Fruit fly (Drosophila melanogaster): Measurements from ENCODE around the gene PNUTS.

PNUTS gene

dm6 chr2L:837989-838388 is 32.3 kb upstream of the PNUTS start (continued):
- TF ChIP-seq CG15011 (GFP tag; optimal IDR thresholded peaks at IDR 0.05): no peak
- TF ChIP-seq h (optimal IDR thresholded peaks at IDR 0.05): no peak
- TF ChIP-seq pho (GFP tag; optimal IDR thresholded peaks at IDR 0.05): no peak
- TF ChIP-seq Meics (GFP tag; optimal IDR thresholded peaks at IDR 0.05): no peak
- no peak for TF ChIP-seq sim (GFP tag; IDR thresholded peaks at IDR 0.05)
- no peak for TF ChIP-seq CG30431 (GFP tag; optimal IDR thresholded peaks at IDR 0.05)
- TF ChIP-seq Xrp1 (GFP tag; IDR thresholded peaks at IDR 0.05): no peak
- TF ChIP-seq Ets97D (GFP tag; optimal IDR thresholded peaks at IDR 0.05): no peak
- TF ChIP-seq CTCF (GFP tag; optimal IDR thresholded peaks at IDR 0.05): no peak
- TF ChIP-seq otp (GFP tag; IDR thresholded peaks at IDR 0.05): peak; percentile 58; the same call in 1 of the 3 replicates
- no peak for TF ChIP-seq NC2α (GFP tag; optimal IDR thresholded peaks at IDR 0.05)
- TF ChIP-seq Elba2 (GFP tag; optimal IDR thresholded peaks at IDR 0.05): no peak
- TF ChIP-seq CG31224 (GFP tag; IDR thresholded peaks at IDR 0.05): no peak
- TF ChIP-seq vvl (GFP tag; IDR thresholded peaks at IDR 0.05): no peak
- no peak for TF ChIP-seq wdn (GFP tag; IDR thresholded peaks at IDR 0.05)
- no peak for TF ChIP-seq Mad (GFP tag; optimal IDR thresholded peaks at IDR 0.05)
- no peak for TF ChIP-seq chm (GFP tag; IDR thresholded peaks at IDR 0.05)
- no peak for TF ChIP-seq D (optimal IDR thresholded peaks at IDR 0.05)
- no peak for TF ChIP-seq D (GFP tag; optimal IDR thresholded peaks at IDR 0.05)
- TF ChIP-seq CG4820 (GFP tag; optimal IDR thresholded peaks at IDR 0.05): no peak
- TF ChIP-seq lab (GFP tag; optimal IDR thresholded peaks at IDR 0.05): no peak
- TF ChIP-seq Trl (optimal IDR thresholded peaks at IDR 0.05): no peak
- TF ChIP-seq Trl (GFP tag; optimal IDR thresholded peaks at IDR 0.05): no peak
- no peak for TF ChIP-seq jigr1 (GFP tag; IDR thresholded peaks at IDR 0.05)
- peak; percentile 12 for TF ChIP-seq fu2 (GFP tag; optimal IDR thresholded peaks at IDR 0.05)
- TF ChIP-seq Lim3 (GFP tag; IDR thresholded peaks at IDR 0.05): no peak
- no peak for TF ChIP-seq luna (GFP tag; optimal IDR thresholded peaks at IDR 0.05)
- peak; percentile 65 for TF ChIP-seq Hsf (GFP tag; optimal IDR thresholded peaks at IDR 0.05)
- no peak for TF ChIP-seq sr (GFP tag; IDR thresholded peaks at IDR 0.05)
- TF ChIP-seq CG2889 (GFP tag; IDR thresholded peaks at IDR 0.05): 0 out of 3 replicates have a peak, but pooled peaks have one; percentile 34
- TF ChIP-seq CG4730 (GFP tag; IDR thresholded peaks at IDR 0.05): no peak
- no peak for TF ChIP-seq amos (GFP tag; IDR thresholded peaks at IDR 0.05; ENCODE audit: partially characterized antibody)
- TF ChIP-seq CG30020 (tag; optimal IDR thresholded peaks at IDR 0.05): no peak
- no peak for TF ChIP-seq Asciz (GFP tag; optimal IDR thresholded peaks at IDR 0.05)
- no peak for TF ChIP-seq CG16863 (GFP tag; optimal IDR thresholded peaks at IDR 0.05)
- TF ChIP-seq twi (tag; optimal IDR thresholded peaks at IDR 0.05): no peak
- peak; percentile 14 for TF ChIP-seq CG3407 (GFP tag; optimal IDR thresholded peaks at IDR 0.05)
- peak; percentile 32 for TF ChIP-seq Hr3 (GFP tag; optimal IDR thresholded peaks at IDR 0.05)
- TF ChIP-seq dm (GFP tag; optimal IDR thresholded peaks at IDR 0.05): no peak
- peak; percentile 51 to 54 for TF ChIP-seq chif (GFP tag; optimal IDR thresholded peaks at IDR 0.05)
- TF ChIP-seq CG43689 (GFP tag; IDR thresholded peaks at IDR 0.05): no peak
- no peak for TF ChIP-seq Dfd (GFP tag; optimal IDR thresholded peaks at IDR 0.05)
- no peak for TF ChIP-seq CG31388 (GFP tag; optimal IDR thresholded peaks at IDR 0.05)
- no peak for TF ChIP-seq CG33557 (GFP tag; optimal IDR thresholded peaks at IDR 0.05)
- TF ChIP-seq cato (GFP tag; optimal IDR thresholded peaks at IDR 0.05; ENCODE audit: borderline replicate concordance): no peak
- no peak for TF ChIP-seq CG4360 (GFP tag; IDR thresholded peaks at IDR 0.05)
- TF ChIP-seq Ravus (GFP tag; IDR thresholded peaks at IDR 0.05): no peak
- TF ChIP-seq CG17612 (GFP tag; IDR thresholded peaks at IDR 0.05): no peak
- no peak for TF ChIP-seq Usf (GFP tag; optimal IDR thresholded peaks at IDR 0.05)
- TF ChIP-seq CG17328 (GFP tag; IDR thresholded peaks at IDR 0.05): peak; percentile 66
- TF ChIP-seq toy (GFP tag; IDR thresholded peaks at IDR 0.05): no peak
- no peak for TF ChIP-seq bigmax (GFP tag; optimal IDR thresholded peaks at IDR 0.05)
- no peak for TF ChIP-seq CG7372 (GFP tag; IDR thresholded peaks at IDR 0.05)
- TF ChIP-seq CG3847 (GFP tag; IDR thresholded peaks at IDR 0.05): no peak
- TF ChIP-seq gcm2 (GFP tag; optimal IDR thresholded peaks at IDR 0.05): no peak
- TF ChIP-seq ATbp (GFP tag; optimal IDR thresholded peaks at IDR 0.05): peak; percentile 38

Measured in whole organism, embryonic.